Fruit fly (Drosophila melanogaster) whole organism, pupa: ENCODE results near the gene ca.

ENCODE experiments used
- CG10348 ChIP-seq: fragments of 200-800 bp; sonication (Bioruptor generic); IDR thresholded peaks from 2 replicates; pipeline ENCODE4 v1.3.6; 2022; ENCODE audit warnings: missing biosample characterization, missing genetic modification characterization
- CG12605 ChIP-seq: fragments of 200-800 bp; sonication (Bioruptor generic); IDR thresholded peaks from 2 replicates; pipeline ENCODE4 v1.3.6; 2022; ENCODE audit warnings: missing biosample characterization, missing genetic modification characterization
- CG13204 ChIP-seq: fragments of 200-800 bp; sonication (Bioruptor generic); optimal IDR thresholded peaks from 2 replicates; lab custom pipeline; 2018; ENCODE audit warnings: missing biosample characterization, mild to moderate bottlenecking, missing genetic modification characterization, moderate library complexity
- CG14655 ChIP-seq: fragments of 200-800 bp; sonication (Bioruptor generic); optimal IDR thresholded peaks from 3 replicates; lab custom pipeline; 2017; ENCODE audit warnings: mild to moderate bottlenecking, missing biosample characterization, missing genetic modification reagents, missing genetic modification characterization
- CG15710 ChIP-seq: fragments of 200-800 bp; sonication (Bioruptor generic); optimal IDR thresholded peaks from 2 replicates; lab custom pipeline; 2018; ENCODE audit warnings: missing biosample characterization, mild to moderate bottlenecking, missing genetic modification characterization, moderate library complexity
- CG17806 ChIP-seq: fragments of 200-800 bp; sonication (Bioruptor generic); optimal IDR thresholded peaks from 2 replicates; lab custom pipeline; 2018; ENCODE audit warnings: missing biosample characterization, mild to moderate bottlenecking, missing genetic modification characterization, moderate library complexity
- CG32121 ChIP-seq: fragments of 200-800 bp; sonication (Bioruptor generic); IDR thresholded peaks from 2 replicates; pipeline ENCODE4 v1.3.6; 2022; ENCODE audit warnings: missing biosample characterization, missing genetic modification characterization
- CG34367 ChIP-seq: fragments of 200-800 bp; sonication (Bioruptor generic); optimal IDR thresholded peaks from 2 replicates; lab custom pipeline; 2018; ENCODE audit warnings: missing biosample characterization, mild to moderate bottlenecking, missing genetic modification characterization
- CG4496 ChIP-seq: fragments of 200-800 bp; sonication (Bioruptor generic); IDR thresholded peaks from 3 replicates; pipeline ENCODE4 v1.3.6; 2022; ENCODE audit warnings: missing biosample characterization, missing genetic modification characterization
- CG8159 ChIP-seq: fragments of 200-800 bp; sonication (Bioruptor generic); optimal IDR thresholded peaks from 3 replicates; lab custom pipeline; 2018; ENCODE audit warnings: missing biosample characterization, mild to moderate bottlenecking, missing genetic modification characterization, moderate library complexity
- CG8301 ChIP-seq: fragments of 200-800 bp; sonication (Bioruptor generic); optimal IDR thresholded peaks from 2 replicates; lab custom pipeline; 2018; ENCODE audit warnings: missing biosample characterization, mild to moderate bottlenecking, missing genetic modification characterization
- CG9948 ChIP-seq: fragments of 200-800 bp; sonication (Bioruptor generic); optimal IDR thresholded peaks from 2 replicates; lab custom pipeline; 2018; ENCODE audit warnings: missing biosample characterization, mild to moderate bottlenecking, missing genetic modification characterization, moderate library complexity
- D1 ChIP-seq: fragments of 200-800 bp; sonication (Bioruptor generic); optimal IDR thresholded peaks from 2 replicates; lab custom pipeline; 2018; ENCODE audit warnings: missing biosample characterization, mild to moderate bottlenecking, missing genetic modification characterization, moderate library complexity
- EcR ChIP-seq: fragments of 200-800 bp; sonication (Bioruptor generic); optimal IDR thresholded peaks from 3 replicates; lab custom pipeline; 2019; ENCODE audit warnings: missing biosample characterization, missing genetic modification characterization, mild to moderate bottlenecking, moderate library complexity, missing genetic modification reagents
- Ets98B ChIP-seq: fragments of 200-800 bp; sonication (Bioruptor generic); IDR thresholded peaks from 2 replicates; pipeline ENCODE4 v1.3.6; 2022; ENCODE audit warnings: missing biosample characterization, missing genetic modification characterization
- Pif1A ChIP-seq: fragments of 200-800 bp; sonication (Bioruptor generic); optimal IDR thresholded peaks from 3 replicates; lab custom pipeline; 2016; ENCODE audit warnings: missing biosample characterization, missing genetic modification characterization
- Pif1B ChIP-seq: fragments of 200-800 bp; sonication (Bioruptor generic); optimal IDR thresholded peaks from 3 replicates; lab custom pipeline; 2016; ENCODE audit warnings: missing biosample characterization, missing genetic modification characterization
- Snoo ChIP-seq: fragments of 200-800 bp; sonication (Bioruptor generic); optimal IDR thresholded peaks from 3 replicates; lab custom pipeline; 2017; ENCODE audit warnings: missing biosample characterization, mild to moderate bottlenecking, missing genetic modification characterization, inconsistent platforms
- fd96Ca ChIP-seq: fragments of 200-800 bp; sonication (Bioruptor generic); IDR thresholded peaks from 3 replicates; pipeline ENCODE4 v1.3.6; 2022; ENCODE audit warnings: missing biosample characterization, missing genetic modification characterization
- gl ChIP-seq: fragments of 200-800 bp; sonication (Bioruptor generic); optimal IDR thresholded peaks from 2 replicates; lab custom pipeline; 2018; ENCODE audit warnings: missing biosample characterization, mild to moderate bottlenecking, missing genetic modification characterization
- rn ChIP-seq: fragments of 200-800 bp; sonication (Bioruptor generic); IDR thresholded peaks from 2 replicates; pipeline ENCODE4 v1.3.6; 2022; ENCODE audit warnings: missing biosample characterization, missing genetic modification characterization

ca gene

dm6 chr3R:29758734-29759131, 47.9 kb upstream of the ca start:
- TF ChIP-seq gl, result no peak
- no peak for TF ChIP-seq fd96Ca
- no peak for TF ChIP-seq CG15710
- TF ChIP-seq CG8301 (tag; lab: Kevin White, UChicago), result no peak
- no peak for TF ChIP-seq Pif1A (GFP tag; lab: Kevin White, UChicago)
- TF ChIP-seq CG17806 (tag; lab: Kevin White, UChicago), result no peak
- TF ChIP-seq CG32121 (GFP tag; lab: Robert Waterston, UW), result no peak
- no peak for TF ChIP-seq CG9948
- no peak for TF ChIP-seq CG13204 (GFP tag; lab: Kevin White, UChicago)
- no peak for TF ChIP-seq CG12605 (GFP tag; lab: Robert Waterston, UW)
- TF ChIP-seq D1 (tag; lab: Kevin White, UChicago), result no peak
- TF ChIP-seq Pif1B (GFP tag; lab: Kevin White, UChicago), result no peak
- TF ChIP-seq rn (GFP tag; lab: Robert Waterston, UW), result no peak
- no peak for TF ChIP-seq EcR (GFP tag; lab: Kevin White, UChicago)
- TF ChIP-seq CG10348 (GFP tag; lab: Robert Waterston, UW), result no peak
- TF ChIP-seq CG14655, result no peak
- TF ChIP-seq CG4496, result no peak
- TF ChIP-seq CG8159, result no peak
- TF ChIP-seq Snoo (tag; lab: Kevin White, UChicago), result no peak
- TF ChIP-seq Ets98B (GFP tag; lab: Robert Waterston, UW), result no peak

DNA sequence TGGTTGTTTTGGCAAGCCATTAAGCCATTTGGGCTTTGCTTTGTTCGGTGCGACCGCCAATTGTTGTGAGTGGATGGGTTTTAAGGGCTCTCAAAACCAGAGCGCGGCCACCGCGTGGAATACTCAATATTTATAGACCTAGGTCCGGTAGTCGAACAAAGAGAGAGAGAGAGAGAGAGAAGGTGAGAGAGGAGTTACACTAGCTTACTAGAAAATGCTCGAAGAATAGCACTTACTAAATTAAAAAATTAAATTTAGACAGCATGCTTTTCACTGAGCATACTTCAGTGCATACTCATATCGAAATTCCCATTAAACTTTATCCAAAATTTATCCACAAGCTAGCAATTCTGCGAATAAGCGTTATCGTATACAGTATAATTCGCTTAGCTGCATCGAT, 46.6 kb upstream of the ca start:
- TF ChIP-seq CG8159, result peak; percentile 24
- TF ChIP-seq Ets98B (GFP tag; lab: Robert Waterston, UW), result no peak
- TF ChIP-seq CG10348 (GFP tag; lab: Robert Waterston, UW), result no peak
- no peak for TF ChIP-seq Pif1B (GFP tag; lab: Kevin White, UChicago)
- TF ChIP-seq CG15710, result peak; percentile 20
- TF ChIP-seq CG34367, result peak; percentile 3
- no peak for TF ChIP-seq CG12605 (GFP tag; lab: Robert Waterston, UW)
- TF ChIP-seq CG9948, result no peak
- no peak for TF ChIP-seq D1 (tag; lab: Kevin White, UChicago)
- no peak for TF ChIP-seq Snoo (tag; lab: Kevin White, UChicago)

DNA sequence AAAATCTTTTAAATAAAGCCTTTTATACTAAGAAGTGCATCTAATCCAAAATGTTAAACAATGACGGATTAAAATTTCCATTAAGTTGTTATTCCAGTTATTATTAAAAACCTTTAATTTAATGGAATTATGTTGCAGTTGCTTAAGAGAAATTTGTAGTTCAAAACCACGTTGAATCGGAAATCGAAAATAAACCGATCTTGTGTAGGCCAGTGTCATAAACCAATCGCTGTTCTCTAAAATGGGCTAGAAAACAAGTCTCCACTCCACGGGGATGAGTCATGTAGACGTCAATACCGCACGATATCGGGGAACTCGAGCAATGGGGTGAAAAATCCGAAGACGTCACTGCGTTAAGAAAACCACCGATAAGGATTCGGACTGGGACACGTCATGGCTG, 45.0 kb upstream of the ca start:
- peak; percentile 22 for TF ChIP-seq CG15710
- no peak for TF ChIP-seq gl
- TF ChIP-seq CG8159, result peak; percentile 35
- TF ChIP-seq CG9948, result no peak

DNA sequence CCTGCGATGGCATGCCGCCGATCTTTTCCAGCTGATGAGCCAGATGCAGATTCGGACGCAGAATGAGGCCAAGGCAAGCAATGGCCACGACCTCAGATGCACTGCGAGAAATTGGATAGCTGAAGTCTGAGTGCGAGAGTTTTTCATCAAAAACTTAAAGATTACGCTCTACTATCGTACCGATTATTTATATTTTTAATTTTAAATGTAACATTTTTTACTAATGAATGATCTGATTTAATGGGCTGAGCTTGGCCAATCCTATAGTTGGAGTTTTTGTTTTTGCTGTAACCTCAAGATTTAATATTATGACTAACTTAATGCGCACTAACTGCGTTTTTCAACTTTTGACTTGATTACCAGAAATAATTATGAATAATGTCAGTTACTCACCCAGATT, 44.3 kb upstream of the ca start:
- TF ChIP-seq Pif1A (GFP tag; lab: Kevin White, UChicago) (peak; percentile 31), Snoo (tag; lab: Kevin White, UChicago) (peak; percentile 71), CG8159 (peak; percentile 59), rn (GFP tag; lab: Robert Waterston, UW) (no peak), Pif1B (GFP tag; lab: Kevin White, UChicago) (peak; percentile 2), CG14655 (peak; percentile 34), fd96Ca (0 out of 3 replicates have a peak, but pooled peaks have one; percentile 31), CG17806 (tag; lab: Kevin White, UChicago) (peak; percentile 12), CG9948 (peak; percentile 3), CG12605 (GFP tag; lab: Robert Waterston, UW) (no peak), CG15710 (peak; percentile 50), Ets98B (GFP tag; lab: Robert Waterston, UW) (no peak), CG4496 (peak; percentile 29; the same call in 1 of the 3 replicates), CG8301 (tag; lab: Kevin White, UChicago) (peak; percentile 14), D1 (tag; lab: Kevin White, UChicago) (no peak), CG34367 (peak; percentile 12), CG13204 (GFP tag; lab: Kevin White, UChicago) (no peak)

- TF ChIP-seq CG12605 (GFP tag; lab: Robert Waterston, UW) (peak; percentile 56), D1 (tag; lab: Kevin White, UChicago) (peak; percentile 46), gl (peak; percentile 52), rn (GFP tag; lab: Robert Waterston, UW) (peak; percentile 69), fd96Ca (peak; percentile 77), Pif1A (GFP tag; lab: Kevin White, UChicago) (peak; percentile 93), CG8159 (peak; percentile 85), CG34367 (peak; percentile 72), Pif1B (GFP tag; lab: Kevin White, UChicago) (peak; percentile 74), CG14655 (peak; percentile 71), CG9948 (peak; percentile 75), CG10348 (GFP tag; lab: Robert Waterston, UW) (no peak), CG13204 (GFP tag; lab: Kevin White, UChicago) (peak; percentile 36), CG8301 (tag; lab: Kevin White, UChicago) (peak; percentile 70), CG4496 (peak; percentile 85), CG32121 (GFP tag; lab: Robert Waterston, UW) (peak; percentile 58), Ets98B (GFP tag; lab: Robert Waterston, UW) (peak; percentile 72), Snoo (tag; lab: Kevin White, UChicago) (peak; percentile 93), EcR (GFP tag; lab: Kevin White, UChicago) (peak; percentile 51), CG17806 (tag; lab: Kevin White, UChicago) (peak; percentile 81), CG15710 (peak; percentile 83)
- TF ChIP-seq, all 21 proteins: peak for 20
Observed at dm6 chr3R:29763154-29763553, 43.5 kb upstream of the ca start.

dm6 chr3R:29763804-29764203, 42.8 kb upstream of the ca start:
- TF ChIP-seq CG9948 (no peak), CG10348 (GFP tag; lab: Robert Waterston, UW) (no peak), CG13204 (GFP tag; lab: Kevin White, UChicago) (no peak), EcR (GFP tag; lab: Kevin White, UChicago) (no peak), CG14655 (peak; percentile 29), Pif1B (GFP tag; lab: Kevin White, UChicago) (no peak), Snoo (tag; lab: Kevin White, UChicago) (no peak), D1 (tag; lab: Kevin White, UChicago) (no peak), CG17806 (tag; lab: Kevin White, UChicago) (peak; percentile 22), rn (GFP tag; lab: Robert Waterston, UW) (no peak), CG4496 (no peak), CG15710 (no peak), CG8159 (peak; percentile 43), Ets98B (GFP tag; lab: Robert Waterston, UW) (no peak), CG34367 (no peak), fd96Ca (no peak), CG8301 (tag; lab: Kevin White, UChicago) (no peak), CG32121 (GFP tag; lab: Robert Waterston, UW) (no peak), CG12605 (GFP tag; lab: Robert Waterston, UW) (no peak)
